Worm (Caenorhabditis elegans) whole organism, L4 larva: ENCODE data around the gene txt-14.

Experiments
- arid-1 ChIP-seq: fragments of 200-800 bp; sonication (Bioruptor generic); conservative IDR thresholded peaks from 2 replicates; pipeline ENCODE4 v1.3.6; 2022; ENCODE audit warnings: missing genetic modification reagents, missing genetic modification characterization, missing compliant biosample characterization
- lin-13 ChIP-seq: fragments of 150-350 bp; optimal IDR thresholded peaks from 2 replicates; lab custom pipeline; 2014; ENCODE audit warnings: missing biosample characterization, missing genetic modification reagents, missing genetic modification characterization

DNA sequence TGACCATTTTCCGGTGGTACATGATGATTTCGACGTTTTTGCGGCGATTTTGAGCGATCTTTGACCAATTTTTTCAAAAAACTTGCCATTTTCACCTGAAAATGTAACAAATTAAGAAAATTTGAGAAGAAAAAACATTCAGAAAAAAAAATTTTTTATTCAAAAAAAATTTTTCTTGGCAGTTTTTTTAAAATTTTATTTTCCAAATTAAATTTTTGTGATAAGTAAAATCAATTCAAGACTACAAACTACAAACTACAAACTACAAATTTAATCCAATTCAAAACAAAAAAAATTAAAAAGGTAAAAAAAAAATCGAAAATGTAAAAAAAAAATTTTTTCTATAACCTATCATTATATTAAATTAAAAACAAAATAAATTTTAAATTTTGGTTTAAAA, 44.3 kb downstream of the txt-14 start, which contains the start of gene Y69H2.15:
- TF ChIP-seq arid-1 (GFP tag; lab: Robert Waterston, UW) (no peak), lin-13 (GFP tag; lab: Kevin White, UChicago) (no peak)
